Fruit fly (Drosophila melanogaster): ENCODE measurements around the gene Hsc70-4.

Gene Hsc70-4

dm6 chr3R:15290642-15291118 is 48.2 kb downstream of the Hsc70-4 start, which contains the start of gene CG45218 (continued):
- no peak for TF ChIP-seq dati (GFP tag; IDR thresholded peaks at IDR 0.05)
- peak; percentile 19 for TF ChIP-seq YL-1 (GFP tag; optimal IDR thresholded peaks at IDR 0.05)
- no peak for TF ChIP-seq crp (GFP tag; optimal IDR thresholded peaks at IDR 0.05)
- TF ChIP-seq gro (GFP tag; optimal IDR thresholded peaks at IDR 0.05): peak; percentile 14
- no peak for TF ChIP-seq CG2875 (GFP tag; optimal IDR thresholded peaks at IDR 0.05)
- peak; percentile 42 for TF ChIP-seq CG8924 (tag; optimal IDR thresholded peaks at IDR 0.05)
- no peak for TF ChIP-seq slbo (GFP tag; IDR thresholded peaks at IDR 0.05)
- TF ChIP-seq dmrt99B (tag; optimal IDR thresholded peaks at IDR 0.05): no peak
- TF ChIP-seq HmgD (GFP tag; optimal IDR thresholded peaks at IDR 0.05): no peak
- no peak for TF ChIP-seq HHEX (GFP tag; optimal IDR thresholded peaks at IDR 0.05)
- TF ChIP-seq CG4360 (GFP tag; IDR thresholded peaks at IDR 0.05): no peak
- TF ChIP-seq zfh1 (GFP tag; IDR thresholded peaks at IDR 0.05): no peak
- TF ChIP-seq CG4282 (GFP tag; optimal IDR thresholded peaks at IDR 0.05): no peak
- no peak for TF ChIP-seq Doc3 (GFP tag; IDR thresholded peaks at IDR 0.05; ENCODE audit: partially characterized antibody)
- no peak for TF ChIP-seq HLH54F (GFP tag; optimal IDR thresholded peaks at IDR 0.05)
- TF ChIP-seq CG6683 (GFP tag; optimal IDR thresholded peaks at IDR 0.05): no peak
- TF ChIP-seq Dip2 (GFP tag; IDR thresholded peaks at IDR 0.05): no peak
- peak; percentile 64 for TF ChIP-seq CG8478 (optimal IDR thresholded peaks at IDR 0.05)
- TF ChIP-seq CG17612 (GFP tag; IDR thresholded peaks at IDR 0.05): no peak
- no peak for TF ChIP-seq tup (GFP tag; optimal IDR thresholded peaks at IDR 0.05)
- no peak for TF ChIP-seq lola (GFP tag; optimal IDR thresholded peaks at IDR 0.05)
- no peak for TF ChIP-seq CG3838 (GFP tag; optimal IDR thresholded peaks at IDR 0.05)
- no peak for TF ChIP-seq Vsx1 (GFP tag; optimal IDR thresholded peaks at IDR 0.05)
- TF ChIP-seq dm (GFP tag; optimal IDR thresholded peaks at IDR 0.05): no peak
- no peak for TF ChIP-seq Kr (GFP tag; optimal IDR thresholded peaks at IDR 0.05)
- TF ChIP-seq C15 (GFP tag; IDR thresholded peaks at IDR 0.05): no peak
- no peak for TF ChIP-seq Side (GFP tag; optimal IDR thresholded peaks at IDR 0.05)
- TF ChIP-seq Max (GFP tag; optimal IDR thresholded peaks at IDR 0.05): no peak
- no peak for TF ChIP-seq ro (GFP tag; IDR thresholded peaks at IDR 0.05)
- no peak for TF ChIP-seq ase (GFP tag; IDR thresholded peaks at IDR 0.05)
- TF ChIP-seq Nf-YC (tag; optimal IDR thresholded peaks at IDR 0.05): peak; percentile 65
- no peak for TF ChIP-seq Taf1 (GFP tag; IDR thresholded peaks at IDR 0.05)
- no peak for TF ChIP-seq Dll (GFP tag; IDR thresholded peaks at IDR 0.05; ENCODE audit: partially characterized antibody)
- TF ChIP-seq ems (GFP tag; optimal IDR thresholded peaks at IDR 0.05): no peak
- TF ChIP-seq CG7357 (GFP tag; IDR thresholded peaks at IDR 0.05): no peak
- TF ChIP-seq NfI (GFP tag; optimal IDR thresholded peaks at IDR 0.05): no peak
- no peak for TF ChIP-seq CG10959 (GFP tag; IDR thresholded peaks at IDR 0.05)
- no peak for TF ChIP-seq seq (GFP tag; IDR thresholded peaks at IDR 0.05)
- no peak for TF ChIP-seq Adf1 (GFP tag; IDR thresholded peaks at IDR 0.05)
- TF ChIP-seq CG1603 (tag; optimal IDR thresholded peaks at IDR 0.05): no peak
- no peak for TF ChIP-seq CG11093 (GFP tag; IDR thresholded peaks at IDR 0.05)
- no peak for TF ChIP-seq CG34422 (GFP tag; IDR thresholded peaks at IDR 0.05)
- no peak for TF ChIP-seq ERR (GFP tag; optimal IDR thresholded peaks at IDR 0.05)
- no peak for TF ChIP-seq CG11560 (tag; IDR thresholded peaks at IDR 0.05)
- no peak for TF ChIP-seq shn (GFP tag; optimal IDR thresholded peaks at IDR 0.05)
- TF ChIP-seq pan (optimal IDR thresholded peaks at IDR 0.05): no peak
- TF ChIP-seq pan (GFP tag; optimal IDR thresholded peaks at IDR 0.05 in 1 of 2, IDR thresholded peaks at IDR 0.05 in 1 of 2): no peak
- TF ChIP-seq Dref (GFP tag; IDR thresholded peaks at IDR 0.05): no peak
- no peak for TF ChIP-seq CG16813 (GFP tag; IDR thresholded peaks at IDR 0.05; ENCODE audit: partially characterized antibody)
- no peak for TF ChIP-seq CHES-1-like (GFP tag; optimal IDR thresholded peaks at IDR 0.05)
- no peak for TF ChIP-seq CG2678 (tag; optimal IDR thresholded peaks at IDR 0.05)
- TF ChIP-seq CG8290 (GFP tag; optimal IDR thresholded peaks at IDR 0.05): no peak
- TF ChIP-seq CG8290 (tag; optimal IDR thresholded peaks at IDR 0.05): peak in 1 of 2 experiments; percentile 35
